Fruit fly (Drosophila melanogaster): Measurements from ENCODE around the gene CG10561.

The CG10561 gene

dm6 chr2L:19154893-19155389 lies 40.7 kb downstream of the CG10561 start:
- TF ChIP-seq CG11617 (GFP tag; optimal IDR thresholded peaks at IDR 0.05) = no peak
- no peak for TF ChIP-seq CG7101 (tag; optimal IDR thresholded peaks at IDR 0.05)
- no peak for TF ChIP-seq Hr96 (GFP tag; optimal IDR thresholded peaks at IDR 0.05)
- TF ChIP-seq CG1620 (GFP tag; optimal IDR thresholded peaks at IDR 0.05) = no peak
- no peak for TF ChIP-seq cnc (optimal IDR thresholded peaks at IDR 0.05)
- TF ChIP-seq pad (GFP tag; optimal IDR thresholded peaks at IDR 0.05) = no peak
- no peak for TF ChIP-seq CG12768 (GFP tag; optimal IDR thresholded peaks at IDR 0.05)
- TF ChIP-seq CG14711 (tag; optimal IDR thresholded peaks at IDR 0.05) = no peak
- TF ChIP-seq Crg-1 (GFP tag; optimal IDR thresholded peaks at IDR 0.05) = no peak
- no peak for TF ChIP-seq tj (GFP tag; optimal IDR thresholded peaks at IDR 0.05)
- TF ChIP-seq toe (GFP tag; optimal IDR thresholded peaks at IDR 0.05) = no peak
- no peak for TF ChIP-seq CG33017 (tag; optimal IDR thresholded peaks at IDR 0.05)
- no peak for TF ChIP-seq kay (GFP tag; ENCODE audit: borderline replicate concordance)
- TF ChIP-seq Mnt (GFP tag; optimal IDR thresholded peaks at IDR 0.05) = no peak
- TF ChIP-seq CG5204 (GFP tag; optimal IDR thresholded peaks at IDR 0.05) = no peak
- no peak for TF ChIP-seq ovo (GFP tag; optimal IDR thresholded peaks at IDR 0.05)
- TF ChIP-seq bab1 (GFP tag; optimal IDR thresholded peaks at IDR 0.05) = no peak
- TF ChIP-seq Clk (GFP tag; optimal IDR thresholded peaks at IDR 0.05) = no peak
- TF ChIP-seq cic (GFP tag; optimal IDR thresholded peaks at IDR 0.05) = no peak

DNA sequence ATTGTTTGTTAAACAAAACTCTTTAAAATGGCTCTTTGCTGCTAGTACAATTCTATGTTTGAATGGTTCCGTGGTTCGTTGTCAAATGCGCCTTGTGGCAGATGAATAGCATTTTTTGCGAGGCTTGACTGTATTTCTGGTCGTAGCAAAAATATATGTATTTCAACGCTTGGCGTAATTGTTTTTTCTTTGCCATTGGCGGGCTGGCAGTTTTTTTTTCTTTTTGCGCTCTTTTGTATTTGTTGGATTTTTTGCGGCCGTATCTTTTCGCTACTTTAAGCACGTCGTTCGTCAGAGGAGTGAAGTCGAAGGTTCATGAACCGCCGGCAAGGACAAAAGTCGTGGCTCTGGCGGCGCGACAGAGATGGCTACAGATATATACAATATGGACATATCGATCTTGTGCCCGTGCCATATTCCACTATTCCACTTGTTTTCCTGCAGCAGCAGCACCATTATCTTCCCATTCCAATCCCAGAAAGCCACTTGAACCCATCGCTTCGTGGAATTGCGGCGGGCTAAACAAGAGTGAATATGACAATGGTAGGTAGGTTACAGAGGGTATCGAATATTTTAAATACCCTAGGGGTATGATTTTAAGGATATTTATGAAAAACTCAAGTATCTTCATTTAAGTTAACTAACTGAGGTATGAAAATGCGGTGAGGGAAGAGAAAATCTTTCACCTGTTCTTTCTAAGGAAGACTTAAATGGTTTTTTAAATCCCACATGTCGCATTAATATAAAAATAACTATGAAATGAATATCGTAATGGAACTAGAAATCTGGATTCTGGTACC lies 41.9 kb downstream of the CG10561 start:
- TF ChIP-seq CG1620 (GFP tag; optimal IDR thresholded peaks at IDR 0.05) (no peak), tj (GFP tag; optimal IDR thresholded peaks at IDR 0.05) (peak; percentile 75), pad (GFP tag; optimal IDR thresholded peaks at IDR 0.05) (no peak), CG11617 (GFP tag; optimal IDR thresholded peaks at IDR 0.05) (no peak), CG7045 (GFP tag; optimal IDR thresholded peaks at IDR 0.05) (no peak), Crg-1 (GFP tag; optimal IDR thresholded peaks at IDR 0.05) (no peak), kay (GFP tag; ENCODE audit: borderline replicate concordance) (peak; percentile 48), CG14711 (tag; optimal IDR thresholded peaks at IDR 0.05) (no peak), toe (GFP tag; optimal IDR thresholded peaks at IDR 0.05) (no peak), ovo (GFP tag; optimal IDR thresholded peaks at IDR 0.05) (no peak), bab1 (GFP tag; optimal IDR thresholded peaks at IDR 0.05) (peak; percentile 57), cic (GFP tag; optimal IDR thresholded peaks at IDR 0.05) (no peak)

dm6 chr2L:19156737-19157287 lies 42.6 kb downstream of the CG10561 start:
- TF ChIP-seq CG7045 (GFP tag; optimal IDR thresholded peaks at IDR 0.05) = no peak
- no peak for TF ChIP-seq Crg-1 (GFP tag; optimal IDR thresholded peaks at IDR 0.05)
- TF ChIP-seq tj (GFP tag; optimal IDR thresholded peaks at IDR 0.05) = no peak
- no peak for TF ChIP-seq CG1620 (GFP tag; optimal IDR thresholded peaks at IDR 0.05)
- no peak for TF ChIP-seq CG7101 (tag; optimal IDR thresholded peaks at IDR 0.05)
- TF ChIP-seq CG14711 (tag; optimal IDR thresholded peaks at IDR 0.05) = no peak
- peak; percentile 37 for TF ChIP-seq bab1 (GFP tag; optimal IDR thresholded peaks at IDR 0.05)

DNA sequence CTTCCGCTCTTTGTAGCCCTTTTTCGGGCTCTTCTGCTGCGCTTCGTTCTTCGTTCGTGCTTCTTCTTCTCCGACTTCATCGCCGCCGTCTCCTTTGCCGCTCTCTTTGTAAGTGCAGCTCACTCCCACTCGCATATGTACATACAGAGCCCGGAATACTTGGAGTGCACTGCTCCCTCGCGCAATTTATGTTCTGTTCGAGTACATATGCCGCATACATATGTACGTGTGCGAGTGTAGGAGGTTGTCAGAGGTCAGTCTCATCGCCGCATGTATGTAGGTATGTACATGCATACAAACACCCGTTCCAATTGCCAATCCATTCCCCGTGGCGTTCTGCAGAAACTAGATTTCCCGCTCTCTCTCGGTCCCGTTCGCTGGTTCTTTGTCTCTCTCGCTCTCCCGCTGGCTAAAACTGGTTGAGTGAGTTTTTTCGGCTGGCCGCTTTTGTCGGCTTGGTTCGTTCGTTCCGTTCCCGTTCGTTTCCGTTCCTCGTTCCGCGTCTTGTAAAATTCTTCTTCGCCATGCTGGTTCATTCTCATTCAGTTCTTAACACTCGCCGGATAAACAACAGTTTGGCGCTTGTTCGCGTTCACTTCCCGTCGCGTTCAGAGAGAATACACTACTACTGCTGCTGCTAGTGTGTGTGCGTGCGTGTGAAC lies 43.9 kb downstream of the CG10561 start:
- TF ChIP-seq Clk (GFP tag; optimal IDR thresholded peaks at IDR 0.05) = no peak
- TF ChIP-seq Mnt (GFP tag; optimal IDR thresholded peaks at IDR 0.05) = peak; percentile 82
- no peak for TF ChIP-seq CG7045 (GFP tag; optimal IDR thresholded peaks at IDR 0.05)
- no peak for TF ChIP-seq cnc (optimal IDR thresholded peaks at IDR 0.05)
- peak; percentile 26 for TF ChIP-seq CG14711 (tag; optimal IDR thresholded peaks at IDR 0.05)
- peak; percentile 48 for TF ChIP-seq bab1 (GFP tag; optimal IDR thresholded peaks at IDR 0.05)
- TF ChIP-seq CG12768 (GFP tag; optimal IDR thresholded peaks at IDR 0.05) = peak; percentile 59
- TF ChIP-seq kay (GFP tag; ENCODE audit: borderline replicate concordance) = no peak
- TF ChIP-seq CG33017 (tag; optimal IDR thresholded peaks at IDR 0.05) = peak; percentile 32
- TF ChIP-seq Hr96 (GFP tag; optimal IDR thresholded peaks at IDR 0.05) = peak; percentile 46
- TF ChIP-seq ovo (GFP tag; optimal IDR thresholded peaks at IDR 0.05) = peak; percentile 64
- TF ChIP-seq toe (GFP tag; optimal IDR thresholded peaks at IDR 0.05) = no peak
- TF ChIP-seq CG1620 (GFP tag; optimal IDR thresholded peaks at IDR 0.05) = no peak
- TF ChIP-seq tj (GFP tag; optimal IDR thresholded peaks at IDR 0.05) = peak; percentile 39
- TF ChIP-seq Crg-1 (GFP tag; optimal IDR thresholded peaks at IDR 0.05) = no peak
- TF ChIP-seq CG5204 (GFP tag; optimal IDR thresholded peaks at IDR 0.05) = no peak
- no peak for TF ChIP-seq CG11617 (GFP tag; optimal IDR thresholded peaks at IDR 0.05)
- peak; percentile 42 for TF ChIP-seq CG7101 (tag; optimal IDR thresholded peaks at IDR 0.05)
- peak; percentile 70 for TF ChIP-seq pad (GFP tag; optimal IDR thresholded peaks at IDR 0.05)
- peak; percentile 59 for TF ChIP-seq cic (GFP tag; optimal IDR thresholded peaks at IDR 0.05)

dm6 chr2L:19158679-19159551 lies 44.7 kb downstream of the CG10561 start:
- no peak for TF ChIP-seq CG12768 (GFP tag; optimal IDR thresholded peaks at IDR 0.05)
- TF ChIP-seq Clk (GFP tag; optimal IDR thresholded peaks at IDR 0.05) = no peak
- peak; percentile 22 for TF ChIP-seq toe (GFP tag; optimal IDR thresholded peaks at IDR 0.05)
- no peak for TF ChIP-seq cnc (optimal IDR thresholded peaks at IDR 0.05)
- peak; percentile 16 for TF ChIP-seq CG7101 (tag; optimal IDR thresholded peaks at IDR 0.05)
- no peak for TF ChIP-seq pad (GFP tag; optimal IDR thresholded peaks at IDR 0.05)
- TF ChIP-seq CG5204 (GFP tag; optimal IDR thresholded peaks at IDR 0.05) = peak; percentile 56
- TF ChIP-seq Mnt (GFP tag; optimal IDR thresholded peaks at IDR 0.05) = no peak
- peak; percentile 36 for TF ChIP-seq CG33017 (tag; optimal IDR thresholded peaks at IDR 0.05)
- TF ChIP-seq bab1 (GFP tag; optimal IDR thresholded peaks at IDR 0.05) = no peak
- TF ChIP-seq ovo (GFP tag; optimal IDR thresholded peaks at IDR 0.05) = no peak
- peak; percentile 32 for TF ChIP-seq CG7045 (GFP tag; optimal IDR thresholded peaks at IDR 0.05)
- peak; percentile 23 for TF ChIP-seq kay (GFP tag; ENCODE audit: borderline replicate concordance)
- peak; percentile 30 for TF ChIP-seq CG14711 (tag; optimal IDR thresholded peaks at IDR 0.05)
- peak; percentile 24 for TF ChIP-seq Hr96 (GFP tag; optimal IDR thresholded peaks at IDR 0.05)
- TF ChIP-seq CG11617 (GFP tag; optimal IDR thresholded peaks at IDR 0.05) = peak; percentile 37
- peak; percentile 17 for TF ChIP-seq cic (GFP tag; optimal IDR thresholded peaks at IDR 0.05)
- TF ChIP-seq tj (GFP tag; optimal IDR thresholded peaks at IDR 0.05) = no peak
- TF ChIP-seq Crg-1 (GFP tag; optimal IDR thresholded peaks at IDR 0.05) = no peak
- peak; percentile 3 for TF ChIP-seq CG1620 (GFP tag; optimal IDR thresholded peaks at IDR 0.05)
